Fruit fly (Drosophila melanogaster) whole organism, adult: ENCODE data around the gene CG8927.

Source experiments
- Hr96 ChIP-seq: fragments of 200-800 bp; sonication (Bioruptor generic); optimal IDR thresholded peaks from 2 replicates; lab custom pipeline; 2016; ENCODE audit warnings: missing biosample characterization, missing genetic modification characterization
- kay ChIP-seq: fragments of 200-800 bp; sonication (Bioruptor generic); peaks from one replicate; lab custom pipeline; 2016; ENCODE audit warnings: missing biosample characterization, missing genetic modification characterization, borderline replicate concordance

dm6 chr3R:16228719-16229704, 48.2 kb downstream of the CG8927 start:
- peak; percentile 70 for TF ChIP-seq kay (GFP tag; lab: Kevin White, UChicago)
- TF ChIP-seq Hr96 (GFP tag; lab: Kevin White, UChicago): no peak
